Worm (Caenorhabditis elegans) whole organism, L1 larva: Measurements from ENCODE around the gene F39G3.2.

Source experiments
- lin-35 ChIP-seq, 2 experiments: fragments of 150-350 bp; optimal IDR thresholded peaks; 2 replicates each; lab custom pipeline; 2014; ENCODE audit warnings: missing biosample characterization in 2 of 2, missing genetic modification characterization in 2 of 2, missing genetic modification reagents in 2 of 2
- nhr-47 ChIP-seq: sonication (generic microtip); optimal IDR thresholded peaks from 2 replicates; lab custom pipeline; 2016; ENCODE audit warnings: mild to moderate bottlenecking, missing genetic modification characterization, moderate library complexity, missing compliant biosample characterization
- snu-23 ChIP-seq: sonication (generic microtip); optimal IDR thresholded peaks from 2 replicates; lab custom pipeline; 2016; ENCODE audit warnings: missing genetic modification characterization, missing compliant biosample characterization

DNA sequence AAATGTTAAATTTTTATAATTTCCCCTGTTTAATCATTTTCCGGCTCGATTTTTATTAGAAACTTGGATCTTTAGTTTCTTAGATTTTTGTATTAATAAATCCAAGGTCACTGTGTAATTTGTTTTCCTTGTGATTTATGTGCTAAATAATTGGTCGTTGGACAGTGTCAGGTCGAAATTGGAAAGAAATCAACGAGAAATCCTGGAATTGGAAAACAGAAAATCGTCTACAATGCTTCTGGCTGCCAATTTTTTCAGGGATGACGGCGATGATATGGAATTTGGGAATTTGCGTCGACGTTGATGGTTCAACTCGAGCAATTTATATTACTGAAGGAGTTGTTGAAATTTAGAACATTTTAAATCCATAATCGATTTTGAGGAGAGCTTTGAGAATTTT is 3.0 kb upstream of the F39G3.2 start:
- TF ChIP-seq nhr-47 (tag; lab: Kevin White, UChicago) (no peak), lin-35 (GFP tag; optimal IDR thresholded peaks at IDR 0.05; lab: Kevin White, UChicago) (no peak), snu-23 (no peak)
